Fruit fly (Drosophila melanogaster): ENCODE measurements around the gene CG15646.

CG15646 gene

DNA sequence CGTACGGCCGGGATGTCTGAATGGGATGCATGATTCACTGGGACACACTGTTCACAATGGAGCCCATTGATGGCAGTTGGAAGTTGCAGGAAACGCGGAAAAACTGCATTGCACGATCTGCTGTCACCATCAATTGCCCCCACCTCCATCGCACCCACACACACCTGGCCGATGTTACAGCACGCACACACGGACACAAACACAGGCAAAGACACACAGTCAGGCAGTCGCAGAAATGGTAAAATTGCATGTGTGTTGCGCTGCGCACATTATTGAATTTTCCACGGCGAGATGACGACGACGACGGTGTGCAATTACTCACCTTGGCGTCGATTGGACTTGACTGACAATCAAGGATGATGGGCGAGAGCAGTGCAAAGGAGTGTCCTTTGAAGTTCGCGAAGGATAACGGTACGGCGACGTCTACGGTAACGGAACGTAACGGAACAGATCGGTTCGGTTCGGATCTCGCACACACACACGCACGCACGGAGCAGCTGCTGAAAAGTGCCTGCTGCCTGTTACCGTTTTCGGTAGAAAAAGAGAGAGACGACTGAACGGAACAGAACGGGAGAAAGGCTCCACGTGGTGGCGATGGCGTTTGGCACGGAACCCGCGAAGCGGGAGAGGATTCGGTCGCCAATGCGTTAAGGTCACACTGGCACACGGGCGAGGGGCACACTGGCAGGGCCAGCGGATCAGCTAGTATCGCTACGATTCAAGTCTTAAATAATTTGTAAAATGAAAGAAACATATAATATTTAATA is 39.3 kb upstream of the CG15646 start, which contains the start of the genes CG9281 and CG15601 (continued):
- TF ChIP-seq btn (GFP tag; optimal IDR thresholded peaks at IDR 0.05) (no peak), salm (tag; optimal IDR thresholded peaks at IDR 0.05) (no peak), ci (GFP tag; IDR thresholded peaks at IDR 0.05) (peak; percentile 61; the same call in 1 of the 3 replicates), org-1 (GFP tag; optimal IDR thresholded peaks at IDR 0.05) (no peak), Sry-δ (GFP tag; optimal IDR thresholded peaks at IDR 0.05) (peak; percentile 13), CG9817 (tag; optimal IDR thresholded peaks at IDR 0.05) (no peak), gro (GFP tag; optimal IDR thresholded peaks at IDR 0.05) (no peak), HmgD (GFP tag; optimal IDR thresholded peaks at IDR 0.05) (no peak), CG10321 (GFP tag; IDR thresholded peaks at IDR 0.05) (no peak), CG9797 (GFP tag; optimal IDR thresholded peaks at IDR 0.05) (peak; percentile 88), vvl (GFP tag; IDR thresholded peaks at IDR 0.05) (no peak), CG6765 (GFP tag; optimal IDR thresholded peaks at IDR 0.05) (peak; percentile 60), CG9437 (GFP tag; optimal IDR thresholded peaks at IDR 0.05) (peak; percentile 66), chm (GFP tag; IDR thresholded peaks at IDR 0.05) (peak; percentile 35), croc (GFP tag; conservative IDR thresholded peaks at IDR 0.05) (no peak), CG12659 (GFP tag; optimal IDR thresholded peaks at IDR 0.05) (peak; percentile 54), pfk (GFP tag; optimal IDR thresholded peaks at IDR 0.05) (peak; percentile 89), Dll (GFP tag; IDR thresholded peaks at IDR 0.05; ENCODE audit: partially characterized antibody) (no peak; the same call in 3 of the 4 replicates), Kr (GFP tag; optimal IDR thresholded peaks at IDR 0.05) (no peak), CG9932 (GFP tag; IDR thresholded peaks at IDR 0.05) (peak; percentile 33), Hr39 (optimal IDR thresholded peaks at IDR 0.05) (no peak), E2f1 (GFP tag; IDR thresholded peaks at IDR 0.05) (peak; percentile 43; the same call in 1 of the 2 replicates), Max (GFP tag; optimal IDR thresholded peaks at IDR 0.05) (peak; percentile 87), CG3838 (GFP tag; optimal IDR thresholded peaks at IDR 0.05) (no peak), CG10209 (GFP tag; optimal IDR thresholded peaks at IDR 0.05) (no peak), unc-4 (GFP tag; IDR thresholded peaks at IDR 0.05; ENCODE audit: partially characterized antibody) (0 out of 2 replicates have a peak, but pooled peaks have one; percentile 9), CG6175 (GFP tag; IDR thresholded peaks at IDR 0.05) (no peak), al (GFP tag; IDR thresholded peaks at IDR 0.05) (no peak), Camta (GFP tag; optimal IDR thresholded peaks at IDR 0.05) (no peak), CG32532 (GFP tag; IDR thresholded peaks at IDR 0.05) (no peak), zfh1 (GFP tag; IDR thresholded peaks at IDR 0.05) (peak; percentile 47; the same call in 1 of the 3 replicates), CG8281 (tag; optimal IDR thresholded peaks at IDR 0.05) (no peak), onecut (GFP tag; IDR thresholded peaks at IDR 0.05) (peak; percentile 86), CG7271 (tag; optimal IDR thresholded peaks at IDR 0.05) (no peak), GATAe (GFP tag; conservative IDR thresholded peaks at IDR 0.05) (no peak), CG14050 (GFP tag; IDR thresholded peaks at IDR 0.05) (no peak), CG11093 (GFP tag; IDR thresholded peaks at IDR 0.05) (no peak), NFAT (GFP tag; IDR thresholded peaks at IDR 0.05) (peak; percentile 42; the same call in 1 of the 2 replicates), HHEX (GFP tag; optimal IDR thresholded peaks at IDR 0.05) (no peak), CG3847 (GFP tag; IDR thresholded peaks at IDR 0.05) (peak; percentile 37; the same call in 1 of the 2 replicates), CG8924 (tag; optimal IDR thresholded peaks at IDR 0.05) (no peak), CG2875 (GFP tag; optimal IDR thresholded peaks at IDR 0.05) (no peak), Scr (GFP tag; IDR thresholded peaks at IDR 0.05; ENCODE audit: partially characterized antibody) (peak; percentile 10; the same call in 1 of the 2 replicates), ems (GFP tag; optimal IDR thresholded peaks at IDR 0.05) (no peak), sens-2 (GFP tag; IDR thresholded peaks at IDR 0.05) (no peak), gfzf (GFP tag; optimal IDR thresholded peaks at IDR 0.05) (peak; percentile 80), Vsx1 (GFP tag; optimal IDR thresholded peaks at IDR 0.05) (no peak), Tbp (GFP tag; optimal IDR thresholded peaks at IDR 0.05) (no peak), chinmo (GFP tag; IDR thresholded peaks at IDR 0.05; ENCODE audit: partially characterized antibody) (no peak), Rfx (GFP tag; IDR thresholded peaks at IDR 0.05) (peak; percentile 45)

Data from whole organism, embryonic.